Worm (Caenorhabditis elegans): Measurements from ENCODE around the gene emc-2.

ce11 chrII:1344524-1345119, 38.7 kb upstream of the emc-2 start:
- TF ChIP-seq ama-1 (optimal IDR thresholded peaks at IDR 0.05) (no peak), scrt-1 (GFP tag; IDR thresholded peaks at IDR 0.05) (no peak), pes-1 (GFP tag; IDR thresholded peaks at IDR 0.05) (no peak), hnd-1 (tag; optimal IDR thresholded peaks at IDR 0.05) (no peak), sea-1 (GFP tag; conservative IDR thresholded peaks at IDR 0.05) (no peak), ceh-13 (GFP tag; optimal IDR thresholded peaks at IDR 0.05) (no peak), tbx-37 (GFP tag; conservative IDR thresholded peaks at IDR 0.05) (no peak), hmbx-1 (tag; optimal IDR thresholded peaks at IDR 0.05) (no peak), ceh-36 (tag; optimal IDR thresholded peaks at IDR 0.05) (no peak), aly-1 (tag; optimal IDR thresholded peaks at IDR 0.05) (no peak), tra-4 (tag; optimal IDR thresholded peaks at IDR 0.05) (no peak), hmg-4 (GFP tag; optimal IDR thresholded peaks at IDR 0.05) (no peak), B0310.2 (tag; optimal IDR thresholded peaks at IDR 0.05) (no peak), F13C5.2 (tag; optimal IDR thresholded peaks at IDR 0.05) (no peak)
